Fruit fly (Drosophila melanogaster): ENCODE results near the gene CG12288.

The CG12288 gene

DNA sequence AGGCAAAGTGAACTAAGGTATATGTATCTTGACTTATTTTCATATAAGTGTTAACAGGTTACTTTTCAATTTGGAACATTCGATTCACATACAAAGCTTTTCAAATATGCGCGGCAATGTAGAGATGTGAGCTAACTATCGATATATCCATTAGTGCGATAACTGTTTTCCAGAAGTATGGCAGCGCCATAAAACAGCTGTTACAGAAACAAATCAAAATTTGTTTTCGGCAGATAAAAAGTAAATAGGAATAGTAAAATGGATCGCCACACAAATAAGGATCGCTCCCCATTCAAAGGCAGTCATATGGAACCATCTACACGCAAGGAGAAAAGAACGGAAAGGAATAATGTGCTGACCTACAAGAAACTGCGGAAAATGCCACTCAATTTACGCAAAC lies 22.7 kb downstream of the CG12288 start, which contains the start of the genes CG32832, CG31743 and CG34313 (continued):
- TF ChIP-seq kay (GFP tag; optimal IDR thresholded peaks at IDR 0.05), result no peak
- no peak for TF ChIP-seq al (GFP tag; IDR thresholded peaks at IDR 0.05)
- no peak for TF ChIP-seq CG2712 (tag; optimal IDR thresholded peaks at IDR 0.05)
- no peak for TF ChIP-seq CHES-1-like (GFP tag; optimal IDR thresholded peaks at IDR 0.05)
- no peak for TF ChIP-seq CG32772 (GFP tag; IDR thresholded peaks at IDR 0.05)
- TF ChIP-seq CG17328 (GFP tag; IDR thresholded peaks at IDR 0.05), result no peak
- no peak for TF ChIP-seq CG8388 (GFP tag; optimal IDR thresholded peaks at IDR 0.05)
- TF ChIP-seq CG12744 (GFP tag; optimal IDR thresholded peaks at IDR 0.05), result no peak
- no peak for TF ChIP-seq tap (tag; optimal IDR thresholded peaks at IDR 0.05)
- no peak for TF ChIP-seq Kr (GFP tag; optimal IDR thresholded peaks at IDR 0.05)
- no peak for TF ChIP-seq CG13123 (GFP tag; optimal IDR thresholded peaks at IDR 0.05)
- peak; percentile 32 for TF ChIP-seq nau (GFP tag; optimal IDR thresholded peaks at IDR 0.05)
- no peak for TF ChIP-seq wor (GFP tag; IDR thresholded peaks at IDR 0.05)
- no peak for TF ChIP-seq CG9609 (GFP tag; optimal IDR thresholded peaks at IDR 0.05)
- TF ChIP-seq gro (GFP tag; optimal IDR thresholded peaks at IDR 0.05), result no peak
- TF ChIP-seq sens-2 (GFP tag; IDR thresholded peaks at IDR 0.05), result no peak
- peak; percentile 66 for TF ChIP-seq HmgZ (tag; optimal IDR thresholded peaks at IDR 0.05)
- TF ChIP-seq CG33213 (GFP tag; optimal IDR thresholded peaks at IDR 0.05), result no peak
- no peak for TF ChIP-seq CG14014 (GFP tag; IDR thresholded peaks at IDR 0.05)
- TF ChIP-seq esg (GFP tag; conservative IDR thresholded peaks at IDR 0.05), result no peak
- TF ChIP-seq klu (GFP tag; IDR thresholded peaks at IDR 0.05), result no peak
- no peak for TF ChIP-seq bigmax (GFP tag; optimal IDR thresholded peaks at IDR 0.05)
- no peak for TF ChIP-seq Eip74EF (GFP tag; optimal IDR thresholded peaks at IDR 0.05)
- no peak for TF ChIP-seq CG30020 (tag; optimal IDR thresholded peaks at IDR 0.05)
- peak; percentile 77 for TF ChIP-seq sna (GFP tag; IDR thresholded peaks at IDR 0.05; ENCODE audit: partially characterized antibody)
- peak; percentile 19 for TF ChIP-seq CG12659 (GFP tag; optimal IDR thresholded peaks at IDR 0.05)
- no peak for TF ChIP-seq Rfx (GFP tag; IDR thresholded peaks at IDR 0.05)
- peak; percentile 80 for TF ChIP-seq bbx (GFP tag; IDR thresholded peaks at IDR 0.05; ENCODE audit: partially characterized antibody)
- no peak for TF ChIP-seq abd-A (tag; optimal IDR thresholded peaks at IDR 0.05)
- no peak for TF ChIP-seq CG4854 (GFP tag; optimal IDR thresholded peaks at IDR 0.05)
- no peak for TF ChIP-seq Usf (GFP tag; optimal IDR thresholded peaks at IDR 0.05)
- no peak for TF ChIP-seq MTF-1 (GFP tag; optimal IDR thresholded peaks at IDR 0.05; ENCODE audit: borderline replicate concordance)
- TF ChIP-seq zen2 (GFP tag; IDR thresholded peaks at IDR 0.05; ENCODE audit: partially characterized antibody), result peak; percentile 64; the same call in 1 of the 3 replicates
- no peak for TF ChIP-seq Jarid2 (GFP tag; optimal IDR thresholded peaks at IDR 0.05)
- TF ChIP-seq shn (GFP tag; optimal IDR thresholded peaks at IDR 0.05), result no peak
- no peak for TF ChIP-seq yki (optimal IDR thresholded peaks at IDR 0.05)
- no peak for TF ChIP-seq Nf-YA (GFP tag; IDR thresholded peaks at IDR 0.05)
- TF ChIP-seq CG7987 (GFP tag; optimal IDR thresholded peaks at IDR 0.05), result no peak
- no peak for TF ChIP-seq CG8924 (tag; optimal IDR thresholded peaks at IDR 0.05)
- no peak for TF ChIP-seq CG17612 (GFP tag; IDR thresholded peaks at IDR 0.05)
- no peak for TF ChIP-seq CG4360 (GFP tag; IDR thresholded peaks at IDR 0.05)
- TF ChIP-seq CG7839 (tag; optimal IDR thresholded peaks at IDR 0.05), result no peak
- no peak for TF ChIP-seq gsb-n (tag; optimal IDR thresholded peaks at IDR 0.05)
- no peak for TF ChIP-seq Dip3 (GFP tag; optimal IDR thresholded peaks at IDR 0.05)
- TF ChIP-seq nerfin-1 (tag; optimal IDR thresholded peaks at IDR 0.05), result no peak
- peak; percentile 28 for TF ChIP-seq CG2129 (GFP tag; IDR thresholded peaks at IDR 0.05; ENCODE audit: partially characterized antibody)
- TF ChIP-seq CG1529 (GFP tag; optimal IDR thresholded peaks at IDR 0.05), result no peak
- peak; percentile 58 for TF ChIP-seq inv (GFP tag; IDR thresholded peaks at IDR 0.05; ENCODE audit: partially characterized antibody)
- no peak for TF ChIP-seq CG13296 (GFP tag; optimal IDR thresholded peaks at IDR 0.05)
- peak; percentile 79 for TF ChIP-seq hbn (GFP tag; IDR thresholded peaks at IDR 0.05; ENCODE audit: partially characterized antibody)
- TF ChIP-seq CG17385 (GFP tag; optimal IDR thresholded peaks at IDR 0.05), result no peak
- TF ChIP-seq E2f1 (GFP tag; IDR thresholded peaks at IDR 0.05), result no peak

All from whole organism, embryonic.